Fruit fly (Drosophila melanogaster): ENCODE data around the gene Miro.

DNA sequence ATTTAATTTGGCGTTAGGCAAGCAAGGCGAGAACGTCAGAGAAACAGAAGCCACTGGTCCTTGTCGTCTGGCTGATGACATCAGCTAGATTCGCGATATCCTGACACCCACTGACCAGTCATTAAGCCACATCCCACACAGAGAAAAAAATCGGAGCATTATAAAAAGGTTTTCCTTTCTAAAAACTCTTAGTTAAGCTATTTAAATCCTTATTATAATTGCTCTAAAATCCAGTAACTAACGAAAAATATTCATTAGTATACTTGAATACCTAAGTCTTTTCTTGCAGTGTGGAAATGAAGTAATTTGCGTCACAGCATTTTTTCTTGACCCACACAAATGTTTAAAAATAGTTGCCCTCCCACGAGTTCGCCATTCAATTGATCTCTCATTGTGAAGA, 30.2 kb upstream of the Miro start:
- TF ChIP-seq CG2116 (GFP tag; optimal IDR thresholded peaks at IDR 0.05) (no peak), MESR4 (GFP tag; optimal IDR thresholded peaks at IDR 0.05) (no peak), Max (GFP tag; optimal IDR thresholded peaks at IDR 0.05) (no peak)

All from whole organism, embryonic.